Fruit fly (Drosophila melanogaster): Measurements from ENCODE around the gene CG13949.
A peak's percentile ranks its signal among the peaks of the same experiment; 100 is the strongest.

DNA sequence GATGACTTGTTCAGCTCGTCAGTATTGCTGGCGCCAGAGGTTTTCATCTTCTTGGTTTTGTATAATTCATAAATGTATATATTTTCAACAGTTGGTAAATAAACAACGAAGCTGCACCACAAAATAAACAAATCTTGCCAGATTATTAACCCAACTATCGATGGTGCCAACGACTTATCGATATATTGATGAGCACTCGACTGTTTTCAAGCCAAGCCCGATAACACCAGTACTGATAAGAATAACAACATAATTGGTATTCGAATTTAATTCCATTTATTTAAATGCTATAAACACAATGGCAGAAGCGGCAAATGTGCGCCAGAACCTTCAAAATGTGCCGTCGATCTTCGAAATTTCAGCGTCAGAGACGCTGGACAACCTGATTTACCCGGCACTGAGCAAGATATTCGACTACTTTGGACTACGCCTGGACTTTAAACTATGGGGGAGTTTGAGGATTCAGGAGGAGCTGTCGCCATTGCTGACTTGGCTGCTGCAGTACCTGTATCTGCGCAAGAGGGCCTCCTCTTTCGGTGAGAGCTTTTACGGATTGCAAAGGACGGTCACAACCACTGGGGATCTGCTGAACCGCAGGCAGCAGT lies 39.2 kb upstream of the CG13949 start, which contains the start of the genes Saf6 and Pex12:
- no peak for TF ChIP-seq fd85E (GFP tag; optimal IDR thresholded peaks at IDR 0.05)
- no peak for TF ChIP-seq salr (GFP tag; optimal IDR thresholded peaks at IDR 0.05)
- TF ChIP-seq OdsH (GFP tag; optimal IDR thresholded peaks at IDR 0.05): no peak
- TF ChIP-seq dsx (GFP tag; optimal IDR thresholded peaks at IDR 0.05; ENCODE audit: poor library complexity, severe bottlenecking): no peak
- TF ChIP-seq Hr39 (GFP tag; optimal IDR thresholded peaks at IDR 0.05): no peak
- no peak for TF ChIP-seq Eip75B (GFP tag; optimal IDR thresholded peaks at IDR 0.05)
- TF ChIP-seq Ets96B (tag; optimal IDR thresholded peaks at IDR 0.05): no peak
- no peak for TF ChIP-seq CG31627 (GFP tag; optimal IDR thresholded peaks at IDR 0.05)
- no peak for TF ChIP-seq Sox14 (GFP tag; optimal IDR thresholded peaks at IDR 0.05)
- TF ChIP-seq Hr38 (GFP tag; optimal IDR thresholded peaks at IDR 0.05): no peak
- TF ChIP-seq CG11294 (GFP tag; IDR thresholded peaks at IDR 0.05): no peak
- peak; percentile 95 for TF ChIP-seq fkh (GFP tag; optimal IDR thresholded peaks at IDR 0.05)
- TF ChIP-seq CG4318 (GFP tag; optimal IDR thresholded peaks at IDR 0.05): no peak
- no peak for TF ChIP-seq Lpt (GFP tag; optimal IDR thresholded peaks at IDR 0.05)

Measured in whole organism, prepupa.